Fruit fly (Drosophila melanogaster): ENCODE results near the gene CG43783.

CG43783 gene

DNA sequence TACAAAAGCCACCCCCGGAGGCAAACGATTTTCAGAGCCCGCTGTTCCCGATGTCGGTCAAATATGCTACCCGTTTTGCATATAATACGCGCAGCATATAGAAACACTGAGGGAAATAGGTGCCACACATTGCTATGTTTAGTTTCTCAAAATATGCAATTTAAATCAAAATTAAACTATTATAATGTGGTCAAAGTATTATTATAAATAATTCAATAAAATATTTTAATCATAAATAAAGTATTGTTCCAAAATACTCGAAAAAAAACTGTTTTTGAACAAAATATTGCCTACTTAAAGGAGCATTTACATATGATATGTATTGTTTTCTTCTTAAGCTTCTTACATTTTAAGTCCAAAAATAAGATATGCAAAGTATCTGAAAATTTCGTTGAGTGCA lies 3.1 kb downstream of the CG43783 start (continued):
- TF ChIP-seq zfh2 (GFP tag; optimal IDR thresholded peaks at IDR 0.05) (no peak), ara (GFP tag; IDR thresholded peaks at IDR 0.05) (0 out of 2 replicates have a peak, but pooled peaks have one; percentile 28), HLH4C (GFP tag; IDR thresholded peaks at IDR 0.05; ENCODE audit: partially characterized antibody) (no peak), CG7839 (tag; optimal IDR thresholded peaks at IDR 0.05) (peak; percentile 68), Poxn (GFP tag; IDR thresholded peaks at IDR 0.05) (no peak), fd102C (GFP tag; optimal IDR thresholded peaks at IDR 0.05) (no peak), Hr78 (GFP tag; optimal IDR thresholded peaks at IDR 0.05) (peak in 1 of 2 experiments; percentile 6)

DNA sequence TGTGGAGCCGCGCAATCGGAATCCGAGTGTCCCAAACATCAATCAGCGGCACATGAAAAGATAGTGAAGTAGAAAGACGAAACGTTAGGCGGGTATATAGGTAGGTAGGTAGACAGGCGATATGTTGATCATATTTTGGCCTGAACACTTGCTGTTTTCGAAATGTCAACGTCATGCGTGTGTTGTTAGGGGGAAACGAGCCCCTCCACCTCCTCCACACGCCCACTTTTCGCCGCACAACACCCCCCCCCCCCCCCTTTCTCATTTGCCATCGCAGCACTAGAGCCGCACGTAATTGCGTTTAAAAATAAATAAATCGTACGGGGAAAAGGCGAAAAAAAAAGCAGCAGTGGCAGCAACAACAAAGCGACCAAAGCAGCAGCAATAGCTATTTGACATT lies 4.2 kb downstream of the CG43783 start:
- TF ChIP-seq Camta (GFP tag; optimal IDR thresholded peaks at IDR 0.05) (no peak), C15 (GFP tag; IDR thresholded peaks at IDR 0.05) (no peak), D19B (GFP tag; optimal IDR thresholded peaks at IDR 0.05) (no peak), chinmo (GFP tag; IDR thresholded peaks at IDR 0.05; ENCODE audit: partially characterized antibody) (0 out of 4 replicates have a peak, but pooled peaks have one; percentile 29), sc (optimal IDR thresholded peaks at IDR 0.05) (no peak), sc (GFP tag; optimal IDR thresholded peaks at IDR 0.05) (no peak), CG11696 (GFP tag; IDR thresholded peaks at IDR 0.05) (no peak), Gsc (GFP tag; IDR thresholded peaks at IDR 0.05) (no peak), caup (GFP tag; optimal IDR thresholded peaks at IDR 0.05; ENCODE audit: severe bottlenecking) (no peak), PHDP (tag; optimal IDR thresholded peaks at IDR 0.05) (no peak), crol (GFP tag; IDR thresholded peaks at IDR 0.05) (peak; percentile 86), CG7963 (GFP tag; IDR thresholded peaks at IDR 0.05; ENCODE audit: partially characterized antibody) (peak; percentile 16; the same call in 1 of the 3 replicates), CG10543 (GFP tag; optimal IDR thresholded peaks at IDR 0.05) (peak; percentile 5), sr (GFP tag; IDR thresholded peaks at IDR 0.05) (peak; percentile 79), Optix (GFP tag; IDR thresholded peaks at IDR 0.05) (no peak), Lim3 (GFP tag; IDR thresholded peaks at IDR 0.05) (no peak), CG16863 (GFP tag; optimal IDR thresholded peaks at IDR 0.05) (no peak), prd (optimal IDR thresholded peaks at IDR 0.05) (no peak), prd (GFP tag; IDR thresholded peaks at IDR 0.05) (no peak), danr (GFP tag; IDR thresholded peaks at IDR 0.05) (no peak), emc (GFP tag; optimal IDR thresholded peaks at IDR 0.05) (no peak), CG8089 (GFP tag; optimal IDR thresholded peaks at IDR 0.05) (no peak), CG10321 (GFP tag; IDR thresholded peaks at IDR 0.05) (no peak), CG7556 (GFP tag; optimal IDR thresholded peaks at IDR 0.05) (no peak), Ptx1 (GFP tag; IDR thresholded peaks at IDR 0.05) (no peak), CG11085 (GFP tag; IDR thresholded peaks at IDR 0.05) (no peak), crc (GFP tag; optimal IDR thresholded peaks at IDR 0.05) (no peak), Hey (tag; optimal IDR thresholded peaks at IDR 0.05) (peak; percentile 24), Hr3 (GFP tag; optimal IDR thresholded peaks at IDR 0.05) (no peak), CG4854 (GFP tag; optimal IDR thresholded peaks at IDR 0.05) (no peak), Awh (GFP tag; IDR thresholded peaks at IDR 0.05) (0 out of 2 replicates have a peak, but pooled peaks have one; percentile 13), Oaz (GFP tag; IDR thresholded peaks at IDR 0.05) (no peak), CG18011 (GFP tag; optimal IDR thresholded peaks at IDR 0.05) (no peak), H15 (GFP tag; IDR thresholded peaks at IDR 0.05) (no peak), Pdp1 (GFP tag; optimal IDR thresholded peaks at IDR 0.05) (no peak), Eip74EF (GFP tag; optimal IDR thresholded peaks at IDR 0.05) (no peak), CG1602 (GFP tag; optimal IDR thresholded peaks at IDR 0.05) (no peak), lab (GFP tag; optimal IDR thresholded peaks at IDR 0.05) (peak; percentile 54), vnd (GFP tag; IDR thresholded peaks at IDR 0.05; ENCODE audit: partially characterized antibody) (0 out of 3 replicates have a peak, but pooled peaks have one; percentile 26), insv (GFP tag; optimal IDR thresholded peaks at IDR 0.05) (no peak)

All from whole organism, embryonic.